Fruit fly (Drosophila melanogaster) whole organism, embryonic: ENCODE measurements around the gene Pnn.

Experiments used
- B-H1 ChIP-seq: fragments of 200-800 bp; sonication (Bioruptor generic); IDR thresholded peaks from 3 replicates; pipeline ENCODE4 v1.3.6; 2022; ENCODE audit warnings: missing biosample characterization, missing genetic modification characterization
- CG10959 ChIP-seq: fragments of 200-800 bp; sonication (Bioruptor generic); IDR thresholded peaks from 2 replicates; pipeline ENCODE4 v1.3.6; 2022; ENCODE audit warnings: missing biosample characterization, missing genetic modification characterization
- CG11085 ChIP-seq: fragments of 200-800 bp; sonication (Bioruptor generic); IDR thresholded peaks from 2 replicates; pipeline ENCODE4 v1.3.6; 2022; ENCODE audit warnings: missing biosample characterization, missing genetic modification characterization
- CG15269 ChIP-seq: fragments of 200-800 bp; sonication (Bioruptor generic); optimal IDR thresholded peaks from 2 replicates; lab custom pipeline; 2018; ENCODE audit warnings: missing biosample characterization, mild to moderate bottlenecking, missing genetic modification characterization, moderate library complexity
- CG1602 ChIP-seq: fragments of 200-800 bp; sonication (Bioruptor generic); optimal IDR thresholded peaks from 3 replicates; lab custom pipeline; 2016; ENCODE audit warnings: missing biosample characterization, missing genetic modification characterization
- CG16863 ChIP-seq: fragments of 200-800 bp; sonication (Bioruptor generic); optimal IDR thresholded peaks from 3 replicates; lab custom pipeline; 2016; ENCODE audit warnings: missing biosample characterization, missing genetic modification characterization
- CG1792 ChIP-seq: fragments of 200-800 bp; sonication (Bioruptor generic); optimal IDR thresholded peaks from 2 replicates; lab custom pipeline; 2016; ENCODE audit warnings: missing biosample characterization, missing genetic modification characterization
- CG18476 ChIP-seq: fragments of 200-800 bp; sonication (Bioruptor generic); optimal IDR thresholded peaks from 2 replicates; lab custom pipeline; 2016; ENCODE audit warnings: missing biosample characterization, mild to moderate bottlenecking, missing genetic modification characterization
- CG32767 ChIP-seq: fragments of 200-800 bp; sonication (Bioruptor generic); IDR thresholded peaks from 2 replicates; pipeline ENCODE4 v1.3.6; 2022; ENCODE audit warnings: missing biosample characterization, missing genetic modification characterization
- CG34224 ChIP-seq: fragments of 200-800 bp; sonication (Bioruptor generic); IDR thresholded peaks from 3 replicates; pipeline ENCODE4 v1.3.6; 2022; ENCODE audit warnings: missing biosample characterization, missing genetic modification characterization; ENCODE audit not compliant: partially characterized antibody
- CG4328 ChIP-seq: fragments of 200-800 bp; sonication (Bioruptor generic); optimal IDR thresholded peaks from 3 replicates; lab custom pipeline; 2017; ENCODE audit warnings: missing biosample characterization, missing genetic modification reagents, missing genetic modification characterization
- CG43689 ChIP-seq: fragments of 200-800 bp; sonication (Bioruptor generic); IDR thresholded peaks from 2 replicates; pipeline ENCODE4 v1.3.6; 2022; ENCODE audit warnings: missing biosample characterization, missing genetic modification characterization
- CG6654 ChIP-seq: fragments of 200-800 bp; sonication (Bioruptor generic); optimal IDR thresholded peaks from 2 replicates; lab custom pipeline; 2017; ENCODE audit warnings: missing biosample characterization, mild to moderate bottlenecking, missing genetic modification characterization
- CG6813 ChIP-seq: fragments of 200-800 bp; sonication (Bioruptor generic); optimal IDR thresholded peaks from 2 replicates; lab custom pipeline; 2017; ENCODE audit warnings: missing biosample characterization, missing genetic modification characterization, mild to moderate bottlenecking, moderate library complexity, missing genetic modification reagents
- CG8359 ChIP-seq: fragments of 200-800 bp; sonication (Bioruptor generic); optimal IDR thresholded peaks from 2 replicates; lab custom pipeline; 2017; ENCODE audit warnings: missing biosample characterization, mild to moderate bottlenecking, missing genetic modification characterization, borderline replicate concordance
- CG8944 ChIP-seq: fragments of 200-800 bp; sonication (Bioruptor generic); optimal IDR thresholded peaks from 3 replicates; lab custom pipeline; 2016; ENCODE audit warnings: missing biosample characterization, missing genetic modification characterization
- CG9932 ChIP-seq: fragments of 200-800 bp; sonication (Bioruptor generic); IDR thresholded peaks from 2 replicates; pipeline ENCODE4 v1.3.6; 2022; ENCODE audit warnings: missing biosample characterization, missing genetic modification characterization
- CrebB ChIP-seq: fragments of 200-800 bp; sonication (Bioruptor generic); optimal IDR thresholded peaks from 3 replicates; lab custom pipeline; 2018; ENCODE audit warnings: missing biosample characterization, mild to moderate bottlenecking, missing genetic modification characterization
- D19A ChIP-seq: fragments of 200-800 bp; optimal IDR thresholded peaks from 3 replicates; lab custom pipeline; 2019; ENCODE audit warnings: missing biosample characterization, mild to moderate bottlenecking, missing genetic modification characterization, moderate library complexity
- E2f1 ChIP-seq: fragments of 200-800 bp; sonication (Bioruptor generic); IDR thresholded peaks from 2 replicates; pipeline ENCODE4 v1.3.6; 2022; ENCODE audit warnings: missing biosample characterization, missing genetic modification characterization
- Elba2 ChIP-seq: fragments of 200-800 bp; sonication (Bioruptor generic); optimal IDR thresholded peaks from 3 replicates; lab custom pipeline; 2016; ENCODE audit warnings: missing biosample characterization, missing genetic modification characterization
- Ets97D ChIP-seq: fragments of 200-800 bp; sonication (Bioruptor generic); optimal IDR thresholded peaks from 3 replicates; lab custom pipeline; 2016; ENCODE audit warnings: missing biosample characterization, missing genetic modification characterization
- H2.0 ChIP-seq: fragments of 200-800 bp; sonication (Bioruptor generic); IDR thresholded peaks from 2 replicates; pipeline ENCODE4 v1.3.6; 2022; ENCODE audit warnings: missing biosample characterization, missing genetic modification characterization
- Hr78 ChIP-seq, 2 experiments: fragments of 200-800 bp in 1 of 2; fragments of >200 bp in 1 of 2; sonication (Bioruptor generic) in 1 of 2; optimal IDR thresholded peaks; 2 replicates each; lab custom pipeline; 2017 to 2019; ENCODE audit warnings: missing biosample characterization in 2 of 2, missing genetic modification characterization in 2 of 2, mild to moderate bottlenecking in 1 of 2, moderate library complexity in 1 of 2
- Lpt ChIP-seq: fragments of >200 bp; optimal IDR thresholded peaks from 2 replicates; lab custom pipeline; 2018; ENCODE audit warnings: missing biosample characterization, missing genetic modification characterization
- MESR4 ChIP-seq: fragments of 200-800 bp; sonication (Bioruptor generic); optimal IDR thresholded peaks from 2 replicates; lab custom pipeline; 2018; ENCODE audit warnings: missing biosample characterization, mild to moderate bottlenecking, missing genetic modification characterization, moderate library complexity
- Oli ChIP-seq: fragments of 200-800 bp; sonication (Bioruptor generic); optimal IDR thresholded peaks from 2 replicates; lab custom pipeline; 2018; ENCODE audit warnings: missing biosample characterization, mild to moderate bottlenecking, missing genetic modification characterization, moderate library complexity
- Rfx ChIP-seq: fragments of 200-800 bp; sonication (Bioruptor generic); IDR thresholded peaks from 2 replicates; pipeline ENCODE4 v1.3.6; 2022; ENCODE audit warnings: missing biosample characterization, missing genetic modification characterization
- Rx ChIP-seq: fragments of 200-800 bp; sonication (Bioruptor generic); IDR thresholded peaks from 2 replicates; pipeline ENCODE4 v1.3.6; 2022; ENCODE audit warnings: missing biosample characterization, missing genetic modification characterization
- ash1 ChIP-seq: fragments of 200-800 bp; sonication (Bioruptor generic); optimal IDR thresholded peaks from 2 replicates; lab custom pipeline; 2018; ENCODE audit warnings: missing biosample characterization, mild to moderate bottlenecking, missing genetic modification characterization
- bcd ChIP-seq: fragments of 200-800 bp; sonication (Bioruptor generic); optimal IDR thresholded peaks from 2 replicates; lab custom pipeline; 2017; ENCODE audit warnings: missing biosample characterization, mild to moderate bottlenecking, missing genetic modification characterization
- bigmax ChIP-seq: fragments of 200-800 bp; sonication (Bioruptor generic); optimal IDR thresholded peaks from 2 replicates; lab custom pipeline; 2018; ENCODE audit warnings: missing biosample characterization, mild to moderate bottlenecking, missing genetic modification characterization
- chm ChIP-seq: fragments of 200-800 bp; sonication (Bioruptor generic); IDR thresholded peaks from 2 replicates; pipeline ENCODE4 v1.3.6; 2022; ENCODE audit warnings: missing biosample characterization, missing genetic modification characterization
- crp ChIP-seq, 2 experiments: fragments of 200-800 bp; sonication (Bioruptor generic); optimal IDR thresholded peaks; 2 replicates in 1 of 2; 3 replicates in 1 of 2; lab custom pipeline; 2017; ENCODE audit warnings: missing biosample characterization in 2 of 2, missing genetic modification characterization in 2 of 2, mild to moderate bottlenecking in 1 of 2, moderate library complexity in 1 of 2
- esg ChIP-seq: fragments of 200-800 bp; sonication (Bioruptor generic); conservative IDR thresholded peaks from 2 replicates; pipeline ENCODE4 v1.3.6; 2022; ENCODE audit warnings: missing biosample characterization, missing genetic modification characterization
- gcm ChIP-seq: fragments of 200-800 bp; sonication (Bioruptor generic); optimal IDR thresholded peaks from 2 replicates; lab custom pipeline; 2019; ENCODE audit warnings: missing biosample characterization, mild to moderate bottlenecking, missing genetic modification characterization, moderate library complexity
- ind ChIP-seq: fragments of 200-800 bp; sonication (Bioruptor generic); optimal IDR thresholded peaks from 3 replicates; lab custom pipeline; 2016; ENCODE audit warnings: missing biosample characterization, missing genetic modification characterization
- insv ChIP-seq, 2 experiments: fragments of 200-800 bp; sonication (Bioruptor generic); optimal IDR thresholded peaks; 3 replicates each; lab custom pipeline; 2016 to 2018; ENCODE audit warnings: missing biosample characterization in 2 of 2, missing genetic modification characterization in 2 of 2
- kah ChIP-seq: fragments of 200-800 bp; sonication (Bioruptor generic); optimal IDR thresholded peaks from 2 replicates; lab custom pipeline; 2018; ENCODE audit warnings: missing biosample characterization, mild to moderate bottlenecking, missing genetic modification characterization
- lilli ChIP-seq: fragments of 200-800 bp; sonication (Bioruptor generic); optimal IDR thresholded peaks from 3 replicates; lab custom pipeline; 2016; ENCODE audit warnings: missing biosample characterization, missing genetic modification characterization
- phol ChIP-seq: fragments of 200-800 bp; sonication (Bioruptor generic); optimal IDR thresholded peaks from 3 replicates; lab custom pipeline; 2018; ENCODE audit warnings: missing biosample characterization, mild to moderate bottlenecking, missing genetic modification characterization, moderate library complexity
- sna ChIP-seq: fragments of 200-800 bp; sonication (Bioruptor generic); IDR thresholded peaks from 2 replicates; pipeline ENCODE4 v1.3.6; 2022; ENCODE audit warnings: missing biosample characterization, missing genetic modification characterization; ENCODE audit not compliant: partially characterized antibody
- tgo ChIP-seq: fragments of 200-800 bp; sonication (Bioruptor generic); IDR thresholded peaks from 3 replicates; pipeline ENCODE4 v1.3.6; 2022; ENCODE audit warnings: missing biosample characterization, missing genetic modification characterization
- toy ChIP-seq: fragments of 200-800 bp; sonication (Bioruptor generic); IDR thresholded peaks from 2 replicates; pipeline ENCODE4 v1.3.6; 2022; ENCODE audit warnings: missing biosample characterization, missing genetic modification characterization
- ttk ChIP-seq: fragments of 200-800 bp; sonication (Bioruptor generic); IDR thresholded peaks from 2 replicates; pipeline ENCODE4 v2.1.2; 2022; ENCODE audit warnings: missing biosample characterization, missing genetic modification characterization
- zen ChIP-seq: fragments of 200-800 bp; sonication (Bioruptor generic); optimal IDR thresholded peaks from 3 replicates; lab custom pipeline; 2018; ENCODE audit warnings: missing biosample characterization, mild to moderate bottlenecking, missing genetic modification characterization, moderate library complexity
- zen2 ChIP-seq: fragments of 200-800 bp; sonication (Bioruptor generic); IDR thresholded peaks from 3 replicates; pipeline ENCODE4 v1.3.6; 2022; ENCODE audit warnings: missing biosample characterization, missing genetic modification characterization; ENCODE audit not compliant: partially characterized antibody

Pnn gene

DNA sequence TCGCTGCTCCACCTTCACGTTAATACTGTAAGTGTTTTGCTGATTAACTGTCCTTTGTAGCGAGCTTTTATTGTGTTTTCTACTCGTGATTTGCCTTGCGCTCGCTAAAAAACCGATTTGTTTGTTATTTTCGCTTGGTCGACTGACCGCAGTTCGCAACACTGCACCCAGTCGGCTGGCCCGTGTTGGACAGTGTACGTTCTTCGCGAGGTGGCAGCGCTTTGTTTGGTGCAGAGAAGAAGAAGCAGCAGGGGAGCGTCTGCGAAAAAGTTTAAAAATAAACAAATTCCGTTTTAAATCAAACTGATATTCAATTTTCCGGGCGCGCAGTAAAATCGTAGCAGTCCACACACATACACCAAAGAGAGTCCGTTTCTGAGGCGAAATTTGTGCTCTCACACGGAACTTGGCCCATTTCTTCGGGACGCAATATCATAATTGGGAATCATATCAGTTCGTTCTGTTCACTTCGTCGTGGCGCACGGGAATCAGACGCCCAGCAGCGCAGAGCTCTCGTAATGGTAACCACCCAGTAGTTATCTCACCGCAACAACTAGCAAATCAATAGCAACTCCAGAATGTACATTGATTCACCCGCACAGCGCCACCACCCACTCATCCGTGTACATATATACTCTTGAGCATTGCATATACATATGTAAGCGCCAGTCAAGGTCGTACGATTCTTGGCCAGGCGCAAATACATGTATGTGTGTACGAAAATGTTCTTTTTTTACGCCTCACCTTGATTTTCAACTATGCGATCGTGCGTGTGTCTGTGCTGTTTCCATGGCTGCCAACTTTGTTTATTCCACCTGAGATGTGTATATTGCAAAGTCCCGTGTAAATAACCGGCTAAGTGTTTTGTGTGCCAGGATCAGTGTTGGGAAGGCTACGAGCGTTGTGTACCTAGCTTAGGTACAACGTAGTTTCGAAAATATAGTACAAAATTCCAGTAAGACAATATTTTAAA is 27.2 kb downstream of the Pnn start, which contains the start of gene Naa80 (continued):
- peak; percentile 72 for TF ChIP-seq ind
- no peak; the same call in 1 of the 2 replicates for TF ChIP-seq toy
- TF ChIP-seq ttk (GFP tag; lab: Robert Waterston, UW) = peak; percentile 46
- peak; percentile 27 for TF ChIP-seq CG16863
- no peak for TF ChIP-seq esg
- peak; percentile 25 for TF ChIP-seq D19A (tag; lab: Kevin White, UChicago)
- TF ChIP-seq CG8944 (GFP tag; lab: Kevin White, UChicago) = peak; percentile 77
- peak; percentile 25 for TF ChIP-seq ash1 (GFP tag; lab: Kevin White, UChicago)
- TF ChIP-seq Oli (tag; lab: Kevin White, UChicago) = no peak
- peak; percentile 53 for TF ChIP-seq H2.0 (GFP tag; lab: Robert Waterston, UW)
- no peak for TF ChIP-seq Lpt (GFP tag; lab: Kevin White, UChicago)
- peak; percentile 81 for TF ChIP-seq MESR4
- TF ChIP-seq Hr78 (GFP tag; optimal IDR thresholded peaks at IDR 0.05; lab: Kevin White, UChicago) = no peak
- peak; percentile 28 for TF ChIP-seq phol (tag; lab: Kevin White, UChicago)
- TF ChIP-seq CG11085 (GFP tag; lab: Robert Waterston, UW) = peak; percentile 8; the same call in 1 of the 2 replicates
- peak in 1 of 2 experiments; percentile 41 for TF ChIP-seq insv (GFP tag; optimal IDR thresholded peaks at IDR 0.05; lab: Kevin White, UChicago)
- TF ChIP-seq Rfx (GFP tag; lab: Robert Waterston, UW) = peak; percentile 88
- no peak for TF ChIP-seq gcm
- TF ChIP-seq bigmax (GFP tag; lab: Kevin White, UChicago) = peak; percentile 40
- no peak for TF ChIP-seq B-H1 (GFP tag; lab: Robert Waterston, UW)
- peak; percentile 53; the same call in 2 of the 3 replicates for TF ChIP-seq CG34224 (GFP tag; lab: Robert Waterston, UW)
- TF ChIP-seq Ets97D (GFP tag; lab: Kevin White, UChicago) = peak; percentile 87
- peak; percentile 31 for TF ChIP-seq kah (GFP tag; lab: Kevin White, UChicago)
- TF ChIP-seq zen (tag; lab: Kevin White, UChicago) = peak; percentile 15
- TF ChIP-seq CG9932 (GFP tag; lab: Robert Waterston, UW) = peak; percentile 87
- TF ChIP-seq CG18476 (GFP tag; lab: Kevin White, UChicago) = peak; percentile 43
- no peak for TF ChIP-seq CG43689
- peak; percentile 58; the same call in 1 of the 2 replicates for TF ChIP-seq E2f1
- TF ChIP-seq CG15269 (tag; lab: Kevin White, UChicago) = peak; percentile 38
- TF ChIP-seq tgo (GFP tag; lab: Robert Waterston, UW) = peak; percentile 18; the same call in 1 of the 3 replicates
- TF ChIP-seq sna (GFP tag; lab: Robert Waterston, UW) = no peak
- TF ChIP-seq Elba2 = no peak
- TF ChIP-seq CrebB (tag; lab: Kevin White, UChicago) = no peak
- no peak for TF ChIP-seq CG10959
- peak in 1 of 2 experiments; percentile 45 for TF ChIP-seq crp (GFP tag; optimal IDR thresholded peaks at IDR 0.05; lab: Kevin White, UChicago)
- peak; percentile 70 for TF ChIP-seq Rx (GFP tag; lab: Robert Waterston, UW)
- peak; percentile 58 for TF ChIP-seq bcd (GFP tag; lab: Kevin White, UChicago)
- TF ChIP-seq chm (GFP tag; lab: Robert Waterston, UW) = peak; percentile 32; the same call in 1 of the 2 replicates
- TF ChIP-seq CG1602 = peak; percentile 21
- TF ChIP-seq zen2 (GFP tag; lab: Robert Waterston, UW) = no peak
- TF ChIP-seq lilli (GFP tag; lab: Kevin White, UChicago) = peak; percentile 75
- TF ChIP-seq CG8359 = no peak
- no peak for TF ChIP-seq CG6813 (GFP tag; lab: Kevin White, UChicago)
- peak; percentile 25 for TF ChIP-seq CG1792 (GFP tag; lab: Kevin White, UChicago)
- 0 out of 2 replicates have a peak, but pooled peaks have one; percentile 25 for TF ChIP-seq CG32767 (GFP tag; lab: Robert Waterston, UW)
- TF ChIP-seq CG4328 (GFP tag; lab: Kevin White, UChicago) = peak; percentile 1
- no peak for TF ChIP-seq CG6654
